Fruit fly (Drosophila melanogaster): Measurements from ENCODE around the gene Ret.
A peak's percentile ranks its signal among the peaks of the same experiment; 100 is the strongest.

Ret gene

dm6 chr2L:21148242-21148641 is 50.3 kb downstream of the Ret start, which contains the start of gene del:
TSS of gene del (minus strand) at chr2L:21148546.
- TF ChIP-seq CG7101 (tag; optimal IDR thresholded peaks at IDR 0.05) (no peak), CG7045 (GFP tag; optimal IDR thresholded peaks at IDR 0.05) (no peak), kay (GFP tag; ENCODE audit: borderline replicate concordance) (no peak), CG12768 (GFP tag; optimal IDR thresholded peaks at IDR 0.05) (no peak), pad (GFP tag; optimal IDR thresholded peaks at IDR 0.05) (no peak), tj (GFP tag; optimal IDR thresholded peaks at IDR 0.05) (no peak), CG11617 (GFP tag; optimal IDR thresholded peaks at IDR 0.05) (no peak), Hr96 (GFP tag; optimal IDR thresholded peaks at IDR 0.05) (no peak), bab1 (GFP tag; optimal IDR thresholded peaks at IDR 0.05) (no peak), Mnt (GFP tag; optimal IDR thresholded peaks at IDR 0.05) (no peak), CG1620 (GFP tag; optimal IDR thresholded peaks at IDR 0.05) (no peak), CG5204 (GFP tag; optimal IDR thresholded peaks at IDR 0.05) (no peak), ovo (GFP tag; optimal IDR thresholded peaks at IDR 0.05) (no peak), CG14711 (tag; optimal IDR thresholded peaks at IDR 0.05) (no peak), Clk (GFP tag; optimal IDR thresholded peaks at IDR 0.05) (no peak), Crg-1 (GFP tag; optimal IDR thresholded peaks at IDR 0.05) (no peak), cic (GFP tag; optimal IDR thresholded peaks at IDR 0.05) (no peak), toe (GFP tag; optimal IDR thresholded peaks at IDR 0.05) (no peak), CG33017 (tag; optimal IDR thresholded peaks at IDR 0.05) (no peak), cnc (optimal IDR thresholded peaks at IDR 0.05) (no peak)

- no peak for TF ChIP-seq Hr96 (GFP tag; optimal IDR thresholded peaks at IDR 0.05)
- no peak for TF ChIP-seq Crg-1 (GFP tag; optimal IDR thresholded peaks at IDR 0.05)
- TF ChIP-seq kay (GFP tag; ENCODE audit: borderline replicate concordance), result no peak
- no peak for TF ChIP-seq CG12768 (GFP tag; optimal IDR thresholded peaks at IDR 0.05)
- peak; percentile 72 for TF ChIP-seq toe (GFP tag; optimal IDR thresholded peaks at IDR 0.05)
- no peak for TF ChIP-seq CG7045 (GFP tag; optimal IDR thresholded peaks at IDR 0.05)
- no peak for TF ChIP-seq tj (GFP tag; optimal IDR thresholded peaks at IDR 0.05)
- no peak for TF ChIP-seq pad (GFP tag; optimal IDR thresholded peaks at IDR 0.05)
- TF ChIP-seq cnc (optimal IDR thresholded peaks at IDR 0.05), result no peak
- TF ChIP-seq CG7101 (tag; optimal IDR thresholded peaks at IDR 0.05), result no peak
- TF ChIP-seq Mnt (GFP tag; optimal IDR thresholded peaks at IDR 0.05), result peak; percentile 98
- TF ChIP-seq Clk (GFP tag; optimal IDR thresholded peaks at IDR 0.05), result no peak
- TF ChIP-seq bab1 (GFP tag; optimal IDR thresholded peaks at IDR 0.05), result no peak
- TF ChIP-seq CG11617 (GFP tag; optimal IDR thresholded peaks at IDR 0.05), result no peak
- TF ChIP-seq CG33017 (tag; optimal IDR thresholded peaks at IDR 0.05), result no peak
- TF ChIP-seq CG1620 (GFP tag; optimal IDR thresholded peaks at IDR 0.05), result peak; percentile 27
- TF ChIP-seq CG14711 (tag; optimal IDR thresholded peaks at IDR 0.05), result peak; percentile 27
- TF ChIP-seq ovo (GFP tag; optimal IDR thresholded peaks at IDR 0.05), result no peak
- no peak for TF ChIP-seq cic (GFP tag; optimal IDR thresholded peaks at IDR 0.05)
Observed at dm6 chr2L:21142972-21143385, 55.6 kb downstream of the Ret start, which contains the start of gene pths. TSS of gene pths (plus strand) at chr2L:21143229.

dm6 chr2L:21142501-21142849 is 56.1 kb downstream of the Ret start:
- peak; percentile 80 for TF ChIP-seq kay (GFP tag; ENCODE audit: borderline replicate concordance)
- TF ChIP-seq CG7045 (GFP tag; optimal IDR thresholded peaks at IDR 0.05), result no peak
- no peak for TF ChIP-seq Mnt (GFP tag; optimal IDR thresholded peaks at IDR 0.05)
- no peak for TF ChIP-seq CG33017 (tag; optimal IDR thresholded peaks at IDR 0.05)
- TF ChIP-seq tj (GFP tag; optimal IDR thresholded peaks at IDR 0.05), result peak; percentile 63
- no peak for TF ChIP-seq Crg-1 (GFP tag; optimal IDR thresholded peaks at IDR 0.05)
- TF ChIP-seq cic (GFP tag; optimal IDR thresholded peaks at IDR 0.05), result no peak

dm6 chr2L:21141714-21142500 is 56.7 kb downstream of the Ret start, which contains the start of gene Dap160:
TSS of gene Dap160 (minus strand) at chr2L:21142347.
- TF ChIP-seq pad (GFP tag; optimal IDR thresholded peaks at IDR 0.05) (peak; percentile 31), CG33017 (tag; optimal IDR thresholded peaks at IDR 0.05) (no peak), kay (GFP tag; ENCODE audit: borderline replicate concordance) (no peak), Mnt (GFP tag; optimal IDR thresholded peaks at IDR 0.05) (peak; percentile 58), CG12768 (GFP tag; optimal IDR thresholded peaks at IDR 0.05) (no peak), Crg-1 (GFP tag; optimal IDR thresholded peaks at IDR 0.05) (peak; percentile 30), CG5204 (GFP tag; optimal IDR thresholded peaks at IDR 0.05) (no peak), cic (GFP tag; optimal IDR thresholded peaks at IDR 0.05) (peak; percentile 20), tj (GFP tag; optimal IDR thresholded peaks at IDR 0.05) (peak; percentile 96), CG11617 (GFP tag; optimal IDR thresholded peaks at IDR 0.05) (no peak), CG14711 (tag; optimal IDR thresholded peaks at IDR 0.05) (peak; percentile 28), bab1 (GFP tag; optimal IDR thresholded peaks at IDR 0.05) (peak; percentile 34), toe (GFP tag; optimal IDR thresholded peaks at IDR 0.05) (peak; percentile 43), ovo (GFP tag; optimal IDR thresholded peaks at IDR 0.05) (no peak), Hr96 (GFP tag; optimal IDR thresholded peaks at IDR 0.05) (no peak), cnc (optimal IDR thresholded peaks at IDR 0.05) (no peak), CG7045 (GFP tag; optimal IDR thresholded peaks at IDR 0.05) (no peak), Clk (GFP tag; optimal IDR thresholded peaks at IDR 0.05) (no peak), CG7101 (tag; optimal IDR thresholded peaks at IDR 0.05) (peak; percentile 0), CG1620 (GFP tag; optimal IDR thresholded peaks at IDR 0.05) (peak; percentile 71)

- TF ChIP-seq kay (GFP tag; ENCODE audit: borderline replicate concordance), result peak; percentile 91
- no peak for TF ChIP-seq Hr96 (GFP tag; optimal IDR thresholded peaks at IDR 0.05)
Observed at dm6 chr2L:21135764-21136163, 62.8 kb downstream of the Ret start.

Data from whole organism, adult.